Worm (Caenorhabditis elegans) whole organism, late embryonic: Measurements from ENCODE around the gene clec-137.

Experiments used
- F13H6.1 ChIP-seq: sonication (generic microtip); optimal IDR thresholded peaks from 2 replicates; lab custom pipeline; 2016; ENCODE audit warnings: missing genetic modification characterization, missing compliant biosample characterization
- K09A11.1 ChIP-seq: sonication (generic microtip); optimal IDR thresholded peaks from 2 replicates; lab custom pipeline; 2017; ENCODE audit warnings: antibody characterized with exemption, mild to moderate bottlenecking, missing genetic modification characterization, missing compliant biosample characterization; ENCODE audit not compliant: insufficient read depth
- T23F11.4 ChIP-seq: fragments of 200-800 bp; sonication (Bioruptor generic); optimal IDR thresholded peaks from 2 replicates; lab custom pipeline; 2018; ENCODE audit warnings: mild to moderate bottlenecking, missing genetic modification characterization, missing compliant biosample characterization
- Y22D7AL.16 ChIP-seq: sonication (generic microtip); optimal IDR thresholded peaks from 2 replicates; lab custom pipeline; 2016; ENCODE audit warnings: missing genetic modification characterization, missing compliant biosample characterization
- ahr-1 ChIP-seq: sonication (generic microtip); optimal IDR thresholded peaks from 2 replicates; lab custom pipeline; 2016; ENCODE audit warnings: missing genetic modification characterization, missing compliant biosample characterization
- ama-1 ChIP-seq: fragments of 150-350 bp; optimal IDR thresholded peaks from 2 replicates; lab custom pipeline; 2014
- ceh-14 ChIP-seq: sonication (generic microtip); optimal IDR thresholded peaks from 2 replicates; lab custom pipeline; 2016; ENCODE audit warnings: missing genotype, missing genetic modification characterization, missing compliant biosample characterization
- ceh-24 ChIP-seq: sonication (generic microtip); optimal IDR thresholded peaks from 2 replicates; lab custom pipeline; 2016; ENCODE audit warnings: mild to moderate bottlenecking, missing genetic modification characterization, missing compliant biosample characterization
- ceh-30 ChIP-seq: fragments of 150-350 bp; optimal IDR thresholded peaks from 2 replicates; lab custom pipeline; 2014; ENCODE audit warnings: missing biosample characterization, missing genetic modification characterization
- ceh-45 ChIP-seq: fragments of 200-800 bp; sonication (Bioruptor generic); IDR thresholded peaks from 2 replicates; pipeline ENCODE4 v1.3.6; 2022; ENCODE audit warnings: missing genetic modification reagents, missing genetic modification characterization, missing compliant biosample characterization
- ceh-9 ChIP-seq: sonication (generic microtip); optimal IDR thresholded peaks from 2 replicates; lab custom pipeline; 2016; ENCODE audit warnings: mild to moderate bottlenecking, missing genetic modification characterization, inconsistent platforms, missing compliant biosample characterization
- che-1 ChIP-seq: sonication (generic microtip); optimal IDR thresholded peaks from 2 replicates; lab custom pipeline; 2016; ENCODE audit warnings: mild to moderate bottlenecking, missing genetic modification characterization, missing compliant biosample characterization
- elt-2 ChIP-seq: sonication (generic microtip); optimal IDR thresholded peaks from 2 replicates; lab custom pipeline; 2016; ENCODE audit warnings: missing genetic modification reagents, missing genetic modification characterization, missing compliant biosample characterization
- ets-4 ChIP-seq: sonication (generic microtip); optimal IDR thresholded peaks from 2 replicates; lab custom pipeline; 2016; ENCODE audit warnings: missing genetic modification characterization, missing compliant biosample characterization
- eyg-1 ChIP-seq: sonication (generic microtip); optimal IDR thresholded peaks from 2 replicates; lab custom pipeline; 2016; ENCODE audit warnings: missing genotype, missing genetic modification characterization, missing compliant biosample characterization
- fkh-10 ChIP-seq: fragments of 150-350 bp; optimal IDR thresholded peaks from 2 replicates; lab custom pipeline; 2014; ENCODE audit warnings: missing biosample characterization, missing genetic modification reagents, missing genetic modification characterization
- fkh-6 ChIP-seq: sonication (generic microtip); optimal IDR thresholded peaks from 2 replicates; lab custom pipeline; 2016; ENCODE audit warnings: missing genetic modification characterization, missing compliant biosample characterization
- gmeb-2 ChIP-seq: sonication (generic microtip); optimal IDR thresholded peaks from 2 replicates; lab custom pipeline; 2016; ENCODE audit warnings: missing genetic modification characterization, inconsistent platforms, missing compliant biosample characterization
- hlh-30 ChIP-seq: sonication (generic microtip); optimal IDR thresholded peaks from 2 replicates; lab custom pipeline; 2017; ENCODE audit warnings: antibody characterized with exemption, missing genetic modification characterization, missing compliant biosample characterization; ENCODE audit not compliant: insufficient read depth
- hlh-6 ChIP-seq: sonication (generic microtip); optimal IDR thresholded peaks from 2 replicates; lab custom pipeline; 2016; ENCODE audit warnings: missing genotype, missing genetic modification characterization, missing compliant biosample characterization
- lin-11 ChIP-seq: fragments of 200-800 bp; sonication (Bioruptor generic); optimal IDR thresholded peaks from 2 replicates; lab custom pipeline; 2018; ENCODE audit warnings: mild to moderate bottlenecking, missing genetic modification characterization, missing compliant biosample characterization
- madf-2 ChIP-seq: sonication (generic microtip); optimal IDR thresholded peaks from 2 replicates; lab custom pipeline; 2017; ENCODE audit warnings: missing genetic modification characterization, missing compliant biosample characterization
- nfya-1 ChIP-seq: sonication (generic microtip); optimal IDR thresholded peaks from 2 replicates; lab custom pipeline; 2017; ENCODE audit warnings: missing genetic modification characterization, mild to moderate bottlenecking, missing compliant biosample characterization, antibody characterized with exemption, moderate library complexity
- nhr-11 ChIP-seq: fragments of 150-350 bp; optimal IDR thresholded peaks from 2 replicates; lab custom pipeline; 2014; ENCODE audit warnings: missing biosample characterization, missing genetic modification characterization
- nhr-232 ChIP-seq: sonication (generic microtip); optimal IDR thresholded peaks from 2 replicates; lab custom pipeline; 2016; ENCODE audit warnings: missing genetic modification characterization, missing compliant biosample characterization
- odd-2 ChIP-seq: sonication (generic microtip); optimal IDR thresholded peaks from 2 replicates; lab custom pipeline; 2017; ENCODE audit warnings: antibody characterized with exemption, mild to moderate bottlenecking, missing genetic modification characterization, missing compliant biosample characterization
- pag-3 ChIP-seq: sonication (generic microtip); optimal IDR thresholded peaks from 2 replicates; lab custom pipeline; 2016; ENCODE audit warnings: missing compliant biosample characterization, missing genetic modification characterization, borderline replicate concordance
- pros-1 ChIP-seq: fragments of 150-350 bp; optimal IDR thresholded peaks from 2 replicates; lab custom pipeline; 2014; ENCODE audit warnings: missing biosample characterization, missing genetic modification reagents, missing genetic modification characterization
- ref-2 ChIP-seq: sonication (generic microtip); optimal IDR thresholded peaks from 2 replicates; lab custom pipeline; 2016; ENCODE audit warnings: missing genetic modification characterization, missing compliant biosample characterization
- sox-2 ChIP-seq: fragments of 200-800 bp; sonication (Bioruptor generic); IDR thresholded peaks from 2 replicates; pipeline ENCODE4 v1.3.6; 2022; ENCODE audit warnings: missing genetic modification reagents, missing genetic modification characterization, missing compliant biosample characterization
- syd-9 ChIP-seq: sonication (generic microtip); optimal IDR thresholded peaks from 2 replicates; lab custom pipeline; 2016; ENCODE audit warnings: mild to moderate bottlenecking, missing genetic modification characterization, moderate library complexity, missing compliant biosample characterization
- tbx-2 ChIP-seq: sonication (generic microtip); optimal IDR thresholded peaks from 2 replicates; lab custom pipeline; 2016; ENCODE audit warnings: missing genetic modification characterization, missing compliant biosample characterization
- tbx-7 ChIP-seq: sonication (generic microtip); optimal IDR thresholded peaks from 2 replicates; lab custom pipeline; 2016; ENCODE audit warnings: missing genotype, missing genetic modification characterization, missing compliant biosample characterization
- ttx-3 ChIP-seq: sonication (generic microtip); optimal IDR thresholded peaks from 2 replicates; lab custom pipeline; 2016; ENCODE audit warnings: missing genetic modification reagents, missing genetic modification characterization, missing compliant biosample characterization
- unc-3 ChIP-seq, 2 experiments: fragments of 200-800 bp in 1 of 2; sonication (Bioruptor generic) in 1 of 2; sonication (generic microtip) in 1 of 2; conservative IDR thresholded peaks in 1 of 2; optimal IDR thresholded peaks in 1 of 2; 2 replicates each; pipeline versions ENCODE4 v1.3.6 to Lab custom; 2016 to 2022; ENCODE audit warnings: missing compliant biosample characterization in 2 of 2, missing genetic modification characterization in 2 of 2, missing genetic modification reagents in 1 of 2
- unc-42 ChIP-seq: sonication (generic microtip); optimal IDR thresholded peaks from 2 replicates; lab custom pipeline; 2016; ENCODE audit warnings: missing genotype, missing genetic modification characterization, missing compliant biosample characterization
- zip-5 ChIP-seq: sonication (generic microtip); optimal IDR thresholded peaks from 2 replicates; lab custom pipeline; 2016; ENCODE audit warnings: missing genetic modification characterization, missing compliant biosample characterization
- ztf-16 ChIP-seq: sonication (generic microtip); optimal IDR thresholded peaks from 2 replicates; lab custom pipeline; 2017; ENCODE audit warnings: missing genetic modification characterization, missing compliant biosample characterization

clec-137 gene

DNA sequence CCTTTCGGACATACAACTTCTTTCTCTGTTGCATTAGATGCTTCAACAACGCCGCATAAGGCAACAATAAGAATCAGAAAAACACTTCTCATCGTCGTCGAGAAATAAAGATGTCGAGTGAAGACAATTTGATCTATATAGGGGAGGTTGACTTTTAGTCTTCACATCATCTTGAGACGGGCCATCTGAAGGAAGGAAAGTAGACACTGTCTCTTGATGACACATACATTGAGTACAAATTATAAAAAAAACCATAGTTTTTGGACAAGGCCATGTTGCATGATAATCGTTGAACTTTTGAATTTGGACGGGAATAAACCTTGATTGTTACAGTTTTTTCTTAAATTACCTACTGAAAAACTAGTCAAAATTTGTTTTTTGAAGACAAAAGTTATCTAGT lies 3.8 kb upstream of the clec-137 start, which contains the start of gene clec-139:
TSS of gene clec-139 (minus strand) at position 101 of the 400 bp plus-strand sequence.
- TF ChIP-seq hlh-30 (tag; lab: Kevin White, UChicago) (no peak), tbx-2 (tag; lab: Kevin White, UChicago) (no peak), ceh-9 (tag; lab: Kevin White, UChicago) (no peak), syd-9 (no peak), F13H6.1 (tag; lab: Kevin White, UChicago) (no peak), nfya-1 (tag; lab: Kevin White, UChicago) (no peak), ets-4 (tag; lab: Kevin White, UChicago) (no peak)
- TF ChIP-seq, all 69 proteins: peak for 0

DNA sequence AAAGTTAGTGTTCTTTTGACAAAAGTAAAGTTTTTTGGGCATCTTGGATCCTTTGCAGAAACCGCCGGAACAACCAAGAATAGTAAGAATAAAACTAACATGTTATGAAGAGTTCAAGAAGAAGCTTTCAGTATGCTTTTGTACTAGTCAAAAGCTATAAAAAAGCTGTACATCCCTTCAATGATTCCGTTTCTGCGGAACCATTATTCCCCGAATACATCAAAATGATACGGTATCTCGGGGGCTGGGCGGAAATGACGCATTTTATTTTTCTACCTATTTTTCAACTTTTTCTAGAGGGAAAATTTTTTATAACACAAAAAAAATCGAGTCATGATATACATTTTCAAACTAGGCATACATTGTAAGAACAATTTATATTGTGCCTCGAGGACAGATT lies 1.8 kb upstream of the clec-137 start, which contains the start of gene clec-138:
TSS of gene clec-138 (minus strand) at position 101 of the 400 bp plus-strand sequence.
- TF ChIP-seq gmeb-2 (no peak), ztf-16 (tag; lab: Kevin White, UChicago) (no peak), nhr-232 (tag; lab: Kevin White, UChicago) (no peak), ets-4 (tag; lab: Kevin White, UChicago) (no peak), fkh-10 (no peak), che-1 (no peak), ceh-14 (tag; lab: Kevin White, UChicago) (no peak), pag-3 (no peak), ceh-24 (tag; lab: Kevin White, UChicago) (no peak), odd-2 (no peak), tbx-7 (tag; lab: Kevin White, UChicago) (no peak), ttx-3 (tag; lab: Kevin White, UChicago) (no peak), pros-1 (tag; lab: Kevin White, UChicago) (no peak), sox-2 (GFP tag; lab: Robert Waterston, UW) (no peak), madf-2 (tag; lab: Kevin White, UChicago) (no peak), K09A11.1 (tag; lab: Kevin White, UChicago) (no peak), hlh-6 (tag; lab: Kevin White, UChicago) (no peak), ahr-1 (tag; lab: Kevin White, UChicago) (no peak), ref-2 (tag; lab: Kevin White, UChicago) (no peak), ama-1 (lab: Kevin White, UChicago) (no peak)

DNA sequence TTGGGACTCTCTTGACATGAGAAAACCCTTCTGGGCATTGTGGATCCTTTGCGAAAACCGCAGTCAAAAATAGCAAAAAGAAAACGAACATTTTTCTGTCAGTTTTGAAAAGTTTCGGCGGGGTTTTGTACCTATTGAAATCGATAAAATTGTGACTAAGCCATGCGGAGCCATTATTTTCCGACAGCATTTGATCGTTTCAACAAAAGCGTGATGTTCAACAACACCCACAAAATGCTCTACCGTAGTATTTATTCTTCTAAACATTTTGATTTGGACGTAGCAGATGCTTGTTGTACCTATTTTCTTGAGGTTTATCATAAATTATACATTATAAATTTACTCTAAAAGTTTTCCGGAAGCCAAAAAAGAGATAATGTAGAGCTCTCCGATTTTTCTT lies 1.4 kb downstream of the clec-137 start, which contains the start of gene clec-136:
TSS of gene clec-136 (minus strand) at position 101 of the 400 bp plus-strand sequence.
- TF ChIP-seq ceh-24 (tag; lab: Kevin White, UChicago) (no peak), zip-5 (no peak), ceh-45 (GFP tag; lab: Robert Waterston, UW) (no peak), fkh-6 (tag; lab: Kevin White, UChicago) (no peak), eyg-1 (tag; lab: Kevin White, UChicago) (no peak), unc-3 (GFP tag; conservative IDR thresholded peaks at IDR 0.05; lab: Robert Waterston, UW) (no peak), unc-3 (tag; optimal IDR thresholded peaks at IDR 0.05; lab: Kevin White, UChicago) (no peak), nhr-11 (tag; lab: Kevin White, UChicago) (no peak)

DNA sequence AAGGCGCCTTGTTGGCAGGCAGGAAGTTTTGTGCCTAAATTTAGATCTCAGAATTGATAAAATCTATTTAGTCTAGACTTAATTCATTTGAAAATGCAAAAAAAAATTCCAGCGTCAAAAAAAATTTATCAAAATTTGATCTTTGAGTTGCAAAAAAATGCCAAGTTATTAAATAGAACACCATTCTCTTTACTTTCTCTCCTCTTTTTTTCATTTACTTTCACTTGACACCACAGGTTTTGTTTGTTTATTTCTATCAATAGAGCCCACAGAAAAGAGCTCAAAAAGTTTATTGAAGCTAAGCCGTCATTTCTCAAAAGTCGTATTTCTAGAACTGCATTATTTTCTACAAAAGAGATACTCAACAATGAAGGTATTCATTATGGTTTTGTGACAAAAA lies 5.2 kb downstream of the clec-137 start, which contains the start of gene pqn-35:
TSS of gene pqn-35 (plus strand) at position 301 of the 400 bp plus-strand sequence.
- TF ChIP-seq hlh-6 (tag; lab: Kevin White, UChicago) (no peak), tbx-2 (tag; lab: Kevin White, UChicago) (no peak), ceh-24 (tag; lab: Kevin White, UChicago) (no peak), zip-5 (no peak), F13H6.1 (tag; lab: Kevin White, UChicago) (no peak), lin-11 (tag; lab: Kevin White, UChicago) (no peak), unc-42 (tag; lab: Kevin White, UChicago) (no peak), T23F11.4 (GFP tag; lab: Kevin White, UChicago) (no peak), fkh-10 (no peak), ceh-45 (GFP tag; lab: Robert Waterston, UW) (no peak), Y22D7AL.16 (tag; lab: Kevin White, UChicago) (no peak), ceh-30 (tag; lab: Kevin White, UChicago) (no peak), tbx-7 (tag; lab: Kevin White, UChicago) (no peak), ceh-14 (tag; lab: Kevin White, UChicago) (no peak), nhr-232 (tag; lab: Kevin White, UChicago) (no peak), elt-2 (tag; lab: Kevin White, UChicago) (no peak), syd-9 (no peak)
